Worm (Caenorhabditis elegans): Measurements from ENCODE around the gene F45H10.2.

DNA sequence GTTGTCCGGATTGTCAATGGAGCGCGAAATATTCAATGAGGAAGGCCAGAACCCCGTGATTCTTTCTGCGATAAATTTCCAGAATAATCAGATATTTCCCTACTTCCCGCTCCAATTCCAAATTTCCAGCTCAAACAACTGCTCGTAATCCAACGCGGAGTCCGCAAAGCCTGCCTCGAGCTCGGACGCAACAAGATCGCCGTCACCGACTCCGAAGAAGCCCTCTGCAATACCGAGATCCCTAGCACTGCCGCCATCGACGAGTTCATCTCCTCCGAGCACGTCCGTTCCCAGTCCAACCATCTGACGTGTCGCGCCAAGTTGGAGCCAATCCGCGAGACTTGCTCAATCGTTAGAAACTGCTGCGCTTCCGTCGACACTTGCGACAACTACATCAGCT, 7.7 kb downstream of the F45H10.2 start:
- TF ChIP-seq pha-4 (tag; optimal IDR thresholded peaks at IDR 0.05) (no peak), nfya-1 (tag; optimal IDR thresholded peaks at IDR 0.05) (no peak), hlh-30 (tag; optimal IDR thresholded peaks at IDR 0.05; ENCODE audit: insufficient read depth) (no peak), fkh-10 (GFP tag; optimal IDR thresholded peaks at IDR 0.05) (no peak), pax-1 (tag; optimal IDR thresholded peaks at IDR 0.05) (no peak), npax-4 (tag; optimal IDR thresholded peaks at IDR 0.05) (no peak), tbx-2 (tag; optimal IDR thresholded peaks at IDR 0.05) (no peak), ceh-31 (tag; optimal IDR thresholded peaks at IDR 0.05) (no peak), ttx-3 (tag; optimal IDR thresholded peaks at IDR 0.05) (no peak)
